Fruit fly (Drosophila melanogaster) whole organism, embryonic: Measurements from ENCODE around the gene CG11458.

Experiments used
- ATbp ChIP-seq: fragments of 200-800 bp; sonication (Bioruptor generic); optimal IDR thresholded peaks from 2 replicates; lab custom pipeline; 2017; ENCODE audit warnings: missing biosample characterization, mild to moderate bottlenecking, missing genetic modification characterization, missing genetic modification reagents
- Asciz ChIP-seq: fragments of 200-800 bp; sonication (Bioruptor generic); optimal IDR thresholded peaks from 2 replicates; lab custom pipeline; 2017; ENCODE audit warnings: missing biosample characterization, mild to moderate bottlenecking, missing genetic modification characterization, missing genetic modification reagents
- CG10274 ChIP-seq: fragments of 200-800 bp; sonication (Bioruptor generic); optimal IDR thresholded peaks from 3 replicates; lab custom pipeline; 2017; ENCODE audit warnings: missing biosample characterization, mild to moderate bottlenecking, missing genetic modification characterization
- CG10979 ChIP-seq: fragments of 200-800 bp; sonication (Bioruptor generic); optimal IDR thresholded peaks from 2 replicates; lab custom pipeline; 2018; ENCODE audit warnings: missing biosample characterization, mild to moderate bottlenecking, missing genetic modification characterization, moderate library complexity
- CG11723 ChIP-seq: fragments of 200-800 bp; sonication (Bioruptor generic); optimal IDR thresholded peaks from 2 replicates; lab custom pipeline; 2017; ENCODE audit warnings: missing biosample characterization, mild to moderate bottlenecking, missing genetic modification characterization
- CG14710 ChIP-seq: fragments of 200-800 bp; sonication (Bioruptor generic); optimal IDR thresholded peaks from 3 replicates; lab custom pipeline; 2019; ENCODE audit warnings: missing biosample characterization, mild to moderate bottlenecking, missing genetic modification characterization, moderate library complexity
- CG15269 ChIP-seq: fragments of 200-800 bp; sonication (Bioruptor generic); optimal IDR thresholded peaks from 2 replicates; lab custom pipeline; 2018; ENCODE audit warnings: missing biosample characterization, mild to moderate bottlenecking, missing genetic modification characterization, moderate library complexity
- CG17385 ChIP-seq: fragments of 200-800 bp; sonication (Bioruptor generic); optimal IDR thresholded peaks from 3 replicates; lab custom pipeline; 2018; ENCODE audit warnings: missing biosample characterization, mild to moderate bottlenecking, missing genetic modification characterization
- CG2875 ChIP-seq: fragments of 200-800 bp; sonication (Bioruptor generic); optimal IDR thresholded peaks from 2 replicates; lab custom pipeline; 2017; ENCODE audit warnings: missing biosample characterization, mild to moderate bottlenecking, missing genetic modification characterization, missing genetic modification reagents
- CG30403 ChIP-seq: fragments of 200-800 bp; sonication (Bioruptor generic); optimal IDR thresholded peaks from 3 replicates; lab custom pipeline; 2016; ENCODE audit warnings: missing biosample characterization, missing genetic modification characterization
- CG4404 ChIP-seq: fragments of 200-800 bp; sonication (Bioruptor generic); IDR thresholded peaks from 2 replicates; pipeline ENCODE4 v1.3.6; 2022; ENCODE audit warnings: missing biosample characterization, missing genetic modification characterization
- CG4854 ChIP-seq: fragments of 200-800 bp; sonication (Bioruptor generic); optimal IDR thresholded peaks from 2 replicates; lab custom pipeline; 2016; ENCODE audit warnings: missing biosample characterization, missing genetic modification characterization, inconsistent platforms
- CG6689 ChIP-seq: fragments of 200-800 bp; sonication (Bioruptor generic); IDR thresholded peaks from 2 replicates; pipeline ENCODE4 v1.3.6; 2022; ENCODE audit warnings: missing biosample characterization, missing genetic modification characterization
- CG7839 ChIP-seq: fragments of 200-800 bp; sonication (Bioruptor generic); optimal IDR thresholded peaks from 3 replicates; lab custom pipeline; 2018; ENCODE audit warnings: missing biosample characterization, mild to moderate bottlenecking, missing genetic modification characterization, moderate library complexity
- CG8478 ChIP-seq: fragments of >200 bp; optimal IDR thresholded peaks from 2 replicates; lab custom pipeline; 2018
- CG8924 ChIP-seq: fragments of 200-800 bp; optimal IDR thresholded peaks from 3 replicates; lab custom pipeline; 2019; ENCODE audit warnings: missing biosample characterization, mild to moderate bottlenecking, missing genetic modification characterization, moderate library complexity
- CG9727 ChIP-seq: fragments of 200-800 bp; sonication (Bioruptor generic); optimal IDR thresholded peaks from 3 replicates; lab custom pipeline; 2017; ENCODE audit warnings: missing biosample characterization, mild to moderate bottlenecking, missing genetic modification characterization
- CrebB ChIP-seq: fragments of 200-800 bp; sonication (Bioruptor generic); optimal IDR thresholded peaks from 3 replicates; lab custom pipeline; 2018; ENCODE audit warnings: missing biosample characterization, mild to moderate bottlenecking, missing genetic modification characterization
- D ChIP-seq, 2 experiments: fragments of 200-800 bp in 1 of 2; fragments of >200 bp in 1 of 2; sonication (Bioruptor generic) in 1 of 2; optimal IDR thresholded peaks; 2 replicates in 1 of 2; 3 replicates in 1 of 2; lab custom pipeline; 2017; ENCODE audit warnings: mild to moderate bottlenecking in 1 of 2, missing biosample characterization in 1 of 2, missing genetic modification characterization in 1 of 2, missing genetic modification reagents in 1 of 2
- Dip3 ChIP-seq: fragments of 200-800 bp; sonication (Bioruptor generic); optimal IDR thresholded peaks from 3 replicates; lab custom pipeline; 2016; ENCODE audit warnings: missing biosample characterization, missing genetic modification characterization
- Ets65A ChIP-seq: fragments of 200-800 bp; sonication (Bioruptor generic); peaks from one replicate; lab custom pipeline; 2016; ENCODE audit warnings: missing biosample characterization, missing genetic modification characterization
- Ets97D ChIP-seq: fragments of 200-800 bp; sonication (Bioruptor generic); optimal IDR thresholded peaks from 3 replicates; lab custom pipeline; 2016; ENCODE audit warnings: missing biosample characterization, missing genetic modification characterization
- HHEX ChIP-seq: fragments of 200-800 bp; sonication (Bioruptor generic); optimal IDR thresholded peaks from 3 replicates; lab custom pipeline; 2017; ENCODE audit warnings: missing biosample characterization, mild to moderate bottlenecking, missing genetic modification characterization, missing genetic modification reagents
- Hmr ChIP-seq: fragments of 200-800 bp; sonication (Bioruptor generic); optimal IDR thresholded peaks from 3 replicates; lab custom pipeline; 2017; ENCODE audit warnings: mild to moderate bottlenecking, missing biosample characterization, missing genetic modification reagents, missing genetic modification characterization
- Hsf ChIP-seq: fragments of 200-800 bp; sonication (Bioruptor generic); optimal IDR thresholded peaks from 3 replicates; lab custom pipeline; 2016; ENCODE audit warnings: missing biosample characterization, missing genetic modification characterization
- Lhr ChIP-seq: fragments of 200-800 bp; sonication (Bioruptor generic); optimal IDR thresholded peaks from 3 replicates; lab custom pipeline; 2017; ENCODE audit warnings: mild to moderate bottlenecking, missing biosample characterization, missing genetic modification reagents, missing genetic modification characterization
- NK7.1 ChIP-seq: fragments of 200-800 bp; sonication (Bioruptor generic); optimal IDR thresholded peaks from 3 replicates; lab custom pipeline; 2016; ENCODE audit warnings: missing biosample characterization, missing genetic modification characterization
- Oli ChIP-seq: fragments of 200-800 bp; sonication (Bioruptor generic); optimal IDR thresholded peaks from 2 replicates; lab custom pipeline; 2018; ENCODE audit warnings: missing biosample characterization, mild to moderate bottlenecking, missing genetic modification characterization, moderate library complexity
- bab2 ChIP-seq: fragments of 200-800 bp; sonication (Bioruptor generic); optimal IDR thresholded peaks from 2 replicates; lab custom pipeline; 2016; ENCODE audit warnings: missing biosample characterization, missing genetic modification characterization
- cad ChIP-seq: fragments of >200 bp; optimal IDR thresholded peaks from 2 replicates; lab custom pipeline; 2017; ENCODE audit warnings: missing biosample characterization, missing genetic modification characterization
- ewg ChIP-seq: fragments of 200-800 bp; sonication (Bioruptor generic); optimal IDR thresholded peaks from 3 replicates; lab custom pipeline; 2017; ENCODE audit warnings: mild to moderate bottlenecking, missing biosample characterization, missing genetic modification reagents, missing genetic modification characterization
- exex ChIP-seq: fragments of 200-800 bp; sonication (Bioruptor generic); optimal IDR thresholded peaks from 4 replicates; lab custom pipeline; 2018; ENCODE audit warnings: missing biosample characterization, mild to moderate bottlenecking, missing genetic modification characterization, moderate library complexity
- ham ChIP-seq: fragments of 200-800 bp; sonication (Bioruptor generic); IDR thresholded peaks from 2 replicates; pipeline ENCODE4 v1.3.6; 2022; ENCODE audit warnings: missing biosample characterization, missing genetic modification characterization
- kah ChIP-seq: fragments of 200-800 bp; sonication (Bioruptor generic); optimal IDR thresholded peaks from 2 replicates; lab custom pipeline; 2018; ENCODE audit warnings: missing biosample characterization, mild to moderate bottlenecking, missing genetic modification characterization
- kni ChIP-seq: fragments of 200-800 bp; sonication (Bioruptor generic); optimal IDR thresholded peaks from 3 replicates; lab custom pipeline; 2017; ENCODE audit warnings: mild to moderate bottlenecking, missing biosample characterization, missing genetic modification reagents, missing genetic modification characterization
- nerfin-1 ChIP-seq: fragments of 200-800 bp; sonication (Bioruptor generic); optimal IDR thresholded peaks from 3 replicates; lab custom pipeline; 2019; ENCODE audit warnings: missing biosample characterization, mild to moderate bottlenecking, missing genetic modification characterization, moderate library complexity
- nmo ChIP-seq: fragments of 200-800 bp; sonication (Bioruptor generic); optimal IDR thresholded peaks from 2 replicates; lab custom pipeline; 2018; ENCODE audit warnings: missing biosample characterization, mild to moderate bottlenecking, missing genetic modification characterization, moderate library complexity
- nom ChIP-seq: fragments of 200-800 bp; sonication (Bioruptor generic); optimal IDR thresholded peaks from 2 replicates; lab custom pipeline; 2017; ENCODE audit warnings: missing biosample characterization, missing genetic modification characterization, mild to moderate bottlenecking, moderate library complexity, missing genetic modification reagents
- onecut ChIP-seq: fragments of 200-800 bp; sonication (Bioruptor generic); IDR thresholded peaks from 2 replicates; pipeline ENCODE4 v1.3.6; 2022; ENCODE audit warnings: missing biosample characterization, missing genetic modification characterization
- pho ChIP-seq: fragments of 200-800 bp; sonication (Bioruptor generic); optimal IDR thresholded peaks from 2 replicates; lab custom pipeline; 2016; ENCODE audit warnings: missing biosample characterization, missing genetic modification characterization
- sc ChIP-seq, 3 experiments: fragments of >200 bp in 2 of 3; fragments of 200-800 bp in 1 of 3; sonication (Bioruptor generic) in 1 of 3; optimal IDR thresholded peaks; 2 replicates in 2 of 3; 3 replicates in 1 of 3; lab custom pipeline; 2017; ENCODE audit warnings: mild to moderate bottlenecking in 1 of 3, missing biosample characterization in 1 of 3, missing genetic modification characterization in 1 of 3, missing genetic modification reagents in 1 of 3
- sens ChIP-seq: fragments of 200-800 bp; sonication (Bioruptor generic); peaks from one replicate; lab custom pipeline; 2016; ENCODE audit warnings: missing biosample characterization, missing genetic modification characterization
- sim ChIP-seq: fragments of 200-800 bp; sonication (Bioruptor generic); IDR thresholded peaks from 2 replicates; pipeline ENCODE4 v1.3.6; 2022; ENCODE audit warnings: missing biosample characterization, missing genetic modification characterization
- sna ChIP-seq: fragments of 200-800 bp; sonication (Bioruptor generic); IDR thresholded peaks from 2 replicates; pipeline ENCODE4 v1.3.6; 2022; ENCODE audit warnings: missing biosample characterization, missing genetic modification characterization; ENCODE audit not compliant: partially characterized antibody
- stc ChIP-seq: fragments of 200-800 bp; sonication (Bioruptor generic); IDR thresholded peaks from 2 replicates; pipeline ENCODE4 v1.3.6; 2022; ENCODE audit warnings: missing biosample characterization, missing genetic modification characterization
- tna ChIP-seq: fragments of 200-800 bp; sonication (Bioruptor generic); IDR thresholded peaks from 2 replicates; pipeline ENCODE4 v1.3.6; 2022; ENCODE audit warnings: missing biosample characterization, missing genetic modification characterization; ENCODE audit not compliant: partially characterized antibody
- trem ChIP-seq: fragments of 200-800 bp; optimal IDR thresholded peaks from 3 replicates; lab custom pipeline; 2019; ENCODE audit warnings: missing biosample characterization, mild to moderate bottlenecking, missing genetic modification characterization, moderate library complexity
- unpg ChIP-seq: fragments of 200-800 bp; sonication (Bioruptor generic); optimal IDR thresholded peaks from 3 replicates; lab custom pipeline; 2018; ENCODE audit warnings: missing biosample characterization, mild to moderate bottlenecking, missing genetic modification characterization, moderate library complexity

Gene CG11458

dm6 chr3L:20930059-20930785, 24.6 kb downstream of the CG11458 start (continued):
- no peak for TF ChIP-seq sim (GFP tag; lab: Robert Waterston, UW)
- peak; percentile 53 for TF ChIP-seq CG7839 (tag; lab: Kevin White, UChicago)
- peak; percentile 76 for TF ChIP-seq CG14710 (tag; lab: Kevin White, UChicago)
- TF ChIP-seq ATbp: peak; percentile 61
- TF ChIP-seq HHEX: no peak
- TF ChIP-seq nom: peak; percentile 26
- no peak for TF ChIP-seq CG8478 (lab: Kevin White, UChicago)
- TF ChIP-seq Hsf (GFP tag; lab: Kevin White, UChicago): no peak
- TF ChIP-seq Dip3: no peak
- peak; percentile 36 for TF ChIP-seq ewg
- no peak for TF ChIP-seq kni (GFP tag; lab: Kevin White, UChicago)
- peak; percentile 65 for TF ChIP-seq CG8924
- TF ChIP-seq Asciz (GFP tag; lab: Kevin White, UChicago): peak; percentile 57
- peak; percentile 64 for TF ChIP-seq Oli (tag; lab: Kevin White, UChicago)
- TF ChIP-seq tna (GFP tag; lab: Robert Waterston, UW): no peak
- TF ChIP-seq CG30403 (GFP tag; lab: Kevin White, UChicago): peak; percentile 21
- TF ChIP-seq CG10979 (tag; lab: Kevin White, UChicago): peak; percentile 82
- TF ChIP-seq CG11723 (GFP tag; lab: Kevin White, UChicago): peak; percentile 5
- TF ChIP-seq ham: no peak
- no peak for TF ChIP-seq exex (tag; lab: Kevin White, UChicago)
- TF ChIP-seq D (optimal IDR thresholded peaks at IDR 0.05; lab: Kevin White, UChicago): no peak
- TF ChIP-seq D (GFP tag; optimal IDR thresholded peaks at IDR 0.05; lab: Kevin White, UChicago): peak; percentile 71
- no peak for TF ChIP-seq CG4404 (GFP tag; lab: Robert Waterston, UW)
- no peak for TF ChIP-seq CG10274 (GFP tag; lab: Kevin White, UChicago)
- peak; percentile 59 for TF ChIP-seq trem (tag; lab: Kevin White, UChicago)
- TF ChIP-seq unpg (GFP tag; lab: Kevin White, UChicago): peak; percentile 61
- no peak for TF ChIP-seq pho (GFP tag; lab: Kevin White, UChicago)
- peak; percentile 59 for TF ChIP-seq CG9727 (GFP tag; lab: Kevin White, UChicago)
- TF ChIP-seq kah (GFP tag; lab: Kevin White, UChicago): peak; percentile 27
- TF ChIP-seq Lhr: peak; percentile 9
- TF ChIP-seq Ets65A (GFP tag; lab: Kevin White, UChicago): no peak
- no peak for TF ChIP-seq CrebB
- TF ChIP-seq CG15269 (tag; lab: Kevin White, UChicago): peak; percentile 12
- peak; percentile 18; the same call in 1 of the 2 replicates for TF ChIP-seq CG6689
- TF ChIP-seq sc (optimal IDR thresholded peaks at IDR 0.05; lab: Kevin White, UChicago): no peak
- TF ChIP-seq sc (GFP tag; optimal IDR thresholded peaks at IDR 0.05; lab: Kevin White, UChicago): peak; percentile 31
- TF ChIP-seq cad (GFP tag; lab: Kevin White, UChicago): no peak
- 0 out of 2 replicates have a peak, but pooled peaks have one; percentile 32 for TF ChIP-seq stc
- no peak for TF ChIP-seq Ets97D
- no peak for TF ChIP-seq Hmr
- TF ChIP-seq nerfin-1 (tag; lab: Kevin White, UChicago): peak; percentile 42
- TF ChIP-seq CG4854 (GFP tag; lab: Kevin White, UChicago): no peak
- no peak for TF ChIP-seq bab2 (GFP tag; lab: Kevin White, UChicago)
- peak; percentile 36 for TF ChIP-seq CG2875 (GFP tag; lab: Kevin White, UChicago)
- TF ChIP-seq NK7.1 (GFP tag; lab: Kevin White, UChicago): no peak
- TF ChIP-seq CG17385 (GFP tag; lab: Kevin White, UChicago): peak; percentile 31
- TF ChIP-seq sens (GFP tag; lab: Kevin White, UChicago): peak; percentile 83
- TF ChIP-seq sna (GFP tag; lab: Robert Waterston, UW): no peak
- no peak for TF ChIP-seq onecut
- TF ChIP-seq nmo (GFP tag; lab: Kevin White, UChicago): peak; percentile 77
